Fruit fly (Drosophila melanogaster) whole organism, embryonic: ENCODE measurements around the gene mRpS35.

Source experiments
- Asciz ChIP-seq: fragments of 200-800 bp; sonication (Bioruptor generic); optimal IDR thresholded peaks from 2 replicates; lab custom pipeline; 2017; ENCODE audit warnings: missing biosample characterization, mild to moderate bottlenecking, missing genetic modification characterization, missing genetic modification reagents
- Awh ChIP-seq: fragments of 200-800 bp; sonication (Bioruptor generic); IDR thresholded peaks from 2 replicates; pipeline ENCODE4, ENCODE4 v1.3.6; 2022; ENCODE audit warnings: missing biosample characterization, missing genetic modification characterization
- CG10267 ChIP-seq: fragments of 200-800 bp; sonication (Bioruptor generic); optimal IDR thresholded peaks from 2 replicates; lab custom pipeline; 2018; ENCODE audit warnings: missing biosample characterization, mild to moderate bottlenecking, missing genetic modification characterization, moderate library complexity
- CG10654 ChIP-seq: fragments of 200-800 bp; sonication (Bioruptor generic); optimal IDR thresholded peaks from 2 replicates; lab custom pipeline; 2016; ENCODE audit warnings: missing biosample characterization, missing genetic modification characterization
- CG11085 ChIP-seq: fragments of 200-800 bp; sonication (Bioruptor generic); IDR thresholded peaks from 2 replicates; pipeline ENCODE4 v1.3.6; 2022; ENCODE audit warnings: missing biosample characterization, missing genetic modification characterization
- CG11093 ChIP-seq: fragments of 200-800 bp; sonication (Bioruptor generic); IDR thresholded peaks from 3 replicates; pipeline ENCODE4 v1.3.6; 2022; ENCODE audit warnings: missing biosample characterization, missing genetic modification characterization
- CG11247 ChIP-seq: fragments of 200-800 bp; sonication (Bioruptor generic); IDR thresholded peaks from 2 replicates; pipeline ENCODE4 v1.3.6; 2022; ENCODE audit warnings: missing biosample characterization, missing genetic modification characterization
- CG12391 ChIP-seq: fragments of 200-800 bp; sonication (Bioruptor generic); optimal IDR thresholded peaks from 3 replicates; lab custom pipeline; 2018; ENCODE audit warnings: missing biosample characterization, mild to moderate bottlenecking, missing genetic modification characterization, moderate library complexity
- CG13894 ChIP-seq: fragments of 200-800 bp; sonication (Bioruptor generic); optimal IDR thresholded peaks from 3 replicates; lab custom pipeline; 2018; ENCODE audit warnings: missing biosample characterization, mild to moderate bottlenecking, missing genetic modification characterization, moderate library complexity
- CG1529 ChIP-seq: fragments of 200-800 bp; sonication (Bioruptor generic); optimal IDR thresholded peaks from 3 replicates; lab custom pipeline; 2018; ENCODE audit warnings: missing biosample characterization, missing genetic modification characterization
- CG18619 ChIP-seq: fragments of 200-800 bp; sonication (Bioruptor generic); optimal IDR thresholded peaks from 3 replicates; lab custom pipeline; 2017; ENCODE audit warnings: missing biosample characterization, mild to moderate bottlenecking, missing genetic modification characterization
- CG2202 ChIP-seq: fragments of 200-800 bp; sonication (Bioruptor generic); optimal IDR thresholded peaks from 2 replicates; lab custom pipeline; 2018; ENCODE audit warnings: missing biosample characterization, mild to moderate bottlenecking, missing genetic modification characterization
- CG31441 ChIP-seq: fragments of 200-800 bp; sonication (Bioruptor generic); IDR thresholded peaks from 2 replicates; pipeline ENCODE4 v1.3.6; 2022; ENCODE audit warnings: missing biosample characterization, missing genetic modification characterization
- CG32532 ChIP-seq: fragments of 200-800 bp; sonication (Bioruptor generic); IDR thresholded peaks from 2 replicates; pipeline ENCODE4 v1.3.6; 2022; ENCODE audit warnings: missing biosample characterization, missing genetic modification characterization
- CG3281 ChIP-seq: fragments of 200-800 bp; sonication (Bioruptor generic); optimal IDR thresholded peaks from 3 replicates; lab custom pipeline; 2017; ENCODE audit warnings: missing biosample characterization, mild to moderate bottlenecking, missing genetic modification characterization
- CG3726 ChIP-seq: fragments of 200-800 bp; sonication (Bioruptor generic); IDR thresholded peaks from 3 replicates; pipeline ENCODE4, ENCODE4 v1.3.6; 2022; ENCODE audit warnings: missing biosample characterization, missing genetic modification characterization
- CG6272 ChIP-seq: fragments of 200-800 bp; sonication (Bioruptor generic); IDR thresholded peaks from 2 replicates; pipeline ENCODE4 v1.3.6; 2022; ENCODE audit warnings: missing biosample characterization, missing genetic modification characterization
- CG6689 ChIP-seq: fragments of 200-800 bp; sonication (Bioruptor generic); IDR thresholded peaks from 2 replicates; pipeline ENCODE4 v1.3.6; 2022; ENCODE audit warnings: missing biosample characterization, missing genetic modification characterization
- CG8478 ChIP-seq: fragments of >200 bp; optimal IDR thresholded peaks from 2 replicates; lab custom pipeline; 2018
- CoRest ChIP-seq: fragments of 200-800 bp; sonication (Bioruptor generic); optimal IDR thresholded peaks from 3 replicates; lab custom pipeline; 2018; ENCODE audit warnings: missing biosample characterization, mild to moderate bottlenecking, missing genetic modification characterization, moderate library complexity
- CrebB ChIP-seq: fragments of 200-800 bp; sonication (Bioruptor generic); optimal IDR thresholded peaks from 3 replicates; lab custom pipeline; 2018; ENCODE audit warnings: missing biosample characterization, mild to moderate bottlenecking, missing genetic modification characterization
- Deaf1 ChIP-seq: fragments of 200-800 bp; optimal IDR thresholded peaks from 3 replicates; lab custom pipeline; 2019; ENCODE audit warnings: missing biosample characterization, mild to moderate bottlenecking, missing genetic modification characterization, moderate library complexity
- HLH4C ChIP-seq: fragments of 200-800 bp; sonication (Bioruptor generic); IDR thresholded peaks from 3 replicates; pipeline ENCODE4 v1.3.6; 2022; ENCODE audit warnings: missing biosample characterization, missing genetic modification characterization; ENCODE audit not compliant: partially characterized antibody
- Hey ChIP-seq: fragments of 200-800 bp; sonication (Bioruptor generic); optimal IDR thresholded peaks from 3 replicates; lab custom pipeline; 2018; ENCODE audit warnings: missing biosample characterization, mild to moderate bottlenecking, missing genetic modification characterization
- Hsf ChIP-seq: fragments of 200-800 bp; sonication (Bioruptor generic); optimal IDR thresholded peaks from 3 replicates; lab custom pipeline; 2016; ENCODE audit warnings: missing biosample characterization, missing genetic modification characterization
- ash1 ChIP-seq: fragments of 200-800 bp; sonication (Bioruptor generic); optimal IDR thresholded peaks from 2 replicates; lab custom pipeline; 2018; ENCODE audit warnings: missing biosample characterization, mild to moderate bottlenecking, missing genetic modification characterization
- cas ChIP-seq: fragments of 200-800 bp; sonication (Bioruptor generic); IDR thresholded peaks from 2 replicates; pipeline ENCODE4 v1.3.6; 2022; ENCODE audit warnings: missing biosample characterization, missing genetic modification characterization
- crp ChIP-seq, 2 experiments: fragments of 200-800 bp; sonication (Bioruptor generic); optimal IDR thresholded peaks; 2 replicates in 1 of 2; 3 replicates in 1 of 2; lab custom pipeline; 2017; ENCODE audit warnings: missing biosample characterization in 2 of 2, missing genetic modification characterization in 2 of 2, mild to moderate bottlenecking in 1 of 2, moderate library complexity in 1 of 2
- cwo ChIP-seq: fragments of 200-800 bp; sonication (Bioruptor generic); optimal IDR thresholded peaks from 3 replicates; lab custom pipeline; 2017; ENCODE audit warnings: missing biosample characterization, missing genetic modification characterization, mild to moderate bottlenecking, moderate library complexity, missing genetic modification reagents
- dmrt11E ChIP-seq: fragments of 200-800 bp; sonication (Bioruptor generic); optimal IDR thresholded peaks from 3 replicates; lab custom pipeline; 2018; ENCODE audit warnings: missing biosample characterization, mild to moderate bottlenecking, missing genetic modification characterization, moderate library complexity
- gcm2 ChIP-seq: fragments of 200-800 bp; sonication (Bioruptor generic); optimal IDR thresholded peaks from 2 replicates; lab custom pipeline; 2016; ENCODE audit warnings: missing biosample characterization, missing genetic modification characterization
- gsb-n ChIP-seq: fragments of 200-800 bp; sonication (Bioruptor generic); optimal IDR thresholded peaks from 3 replicates; lab custom pipeline; 2018; ENCODE audit warnings: missing biosample characterization, mild to moderate bottlenecking, missing genetic modification characterization
- ind ChIP-seq: fragments of 200-800 bp; sonication (Bioruptor generic); optimal IDR thresholded peaks from 3 replicates; lab custom pipeline; 2016; ENCODE audit warnings: missing biosample characterization, missing genetic modification characterization
- insv ChIP-seq, 2 experiments: fragments of 200-800 bp; sonication (Bioruptor generic); optimal IDR thresholded peaks; 3 replicates each; lab custom pipeline; 2016 to 2018; ENCODE audit warnings: missing biosample characterization in 2 of 2, missing genetic modification characterization in 2 of 2
- jigr1 ChIP-seq: fragments of 200-800 bp; sonication (Bioruptor generic); IDR thresholded peaks from 3 replicates; pipeline ENCODE4 v1.3.6; 2022; ENCODE audit warnings: missing biosample characterization, missing genetic modification characterization
- jumu ChIP-seq: fragments of 200-800 bp; sonication (Bioruptor generic); optimal IDR thresholded peaks from 3 replicates; lab custom pipeline; 2016; ENCODE audit warnings: missing biosample characterization, missing genetic modification characterization
- kay ChIP-seq: fragments of 200-800 bp; sonication (Bioruptor generic); optimal IDR thresholded peaks from 2 replicates; lab custom pipeline; 2016; ENCODE audit warnings: missing biosample characterization, missing genetic modification characterization
- lilli ChIP-seq: fragments of 200-800 bp; sonication (Bioruptor generic); optimal IDR thresholded peaks from 3 replicates; lab custom pipeline; 2016; ENCODE audit warnings: missing biosample characterization, missing genetic modification characterization
- mld ChIP-seq: fragments of 200-800 bp; sonication (Bioruptor generic); IDR thresholded peaks from 3 replicates; pipeline ENCODE4 v1.3.6; 2022; ENCODE audit warnings: missing biosample characterization, missing genetic modification characterization; ENCODE audit not compliant: partially characterized antibody
- pnt ChIP-seq: fragments of 200-800 bp; sonication (Bioruptor generic); optimal IDR thresholded peaks from 3 replicates; lab custom pipeline; 2016; ENCODE audit warnings: missing biosample characterization, missing genetic modification characterization
- run ChIP-seq: fragments of 200-800 bp; sonication (Bioruptor generic); optimal IDR thresholded peaks from 3 replicates; lab custom pipeline; 2018; ENCODE audit warnings: missing biosample characterization, mild to moderate bottlenecking, missing genetic modification characterization
- slp2 ChIP-seq: fragments of 200-800 bp; sonication (Bioruptor generic); optimal IDR thresholded peaks from 2 replicates; lab custom pipeline; 2016; ENCODE audit warnings: missing biosample characterization, missing genetic modification characterization
- sr ChIP-seq: fragments of 200-800 bp; sonication (Bioruptor generic); IDR thresholded peaks from 3 replicates; pipeline ENCODE4 v1.3.6; 2022; ENCODE audit warnings: missing biosample characterization, missing genetic modification characterization
- tio ChIP-seq: fragments of 200-800 bp; sonication (Bioruptor generic); optimal IDR thresholded peaks from 2 replicates; lab custom pipeline; 2017; ENCODE audit warnings: missing biosample characterization, missing genetic modification characterization, inconsistent platforms
- trem ChIP-seq: fragments of 200-800 bp; optimal IDR thresholded peaks from 3 replicates; lab custom pipeline; 2019; ENCODE audit warnings: missing biosample characterization, mild to moderate bottlenecking, missing genetic modification characterization, moderate library complexity
- unc-4 ChIP-seq: fragments of 200-800 bp; sonication (Bioruptor generic); IDR thresholded peaks from 2 replicates; pipeline ENCODE4 v1.3.6; 2022; ENCODE audit warnings: missing biosample characterization, missing genetic modification characterization; ENCODE audit not compliant: partially characterized antibody
- unpg ChIP-seq: fragments of 200-800 bp; sonication (Bioruptor generic); optimal IDR thresholded peaks from 3 replicates; lab custom pipeline; 2018; ENCODE audit warnings: missing biosample characterization, mild to moderate bottlenecking, missing genetic modification characterization, moderate library complexity
- vfl ChIP-seq: fragments of 200-800 bp; sonication (Bioruptor generic); optimal IDR thresholded peaks from 2 replicates; lab custom pipeline; 2016; ENCODE audit warnings: missing biosample characterization, missing genetic modification characterization
- wdn ChIP-seq: fragments of 200-800 bp; sonication (Bioruptor generic); IDR thresholded peaks from 2 replicates; pipeline ENCODE4 v1.3.6; 2022; ENCODE audit warnings: missing biosample characterization, missing genetic modification characterization
- yki ChIP-seq: fragments of >200 bp; optimal IDR thresholded peaks from 3 replicates; lab custom pipeline; 2018

The mRpS35 gene

DNA sequence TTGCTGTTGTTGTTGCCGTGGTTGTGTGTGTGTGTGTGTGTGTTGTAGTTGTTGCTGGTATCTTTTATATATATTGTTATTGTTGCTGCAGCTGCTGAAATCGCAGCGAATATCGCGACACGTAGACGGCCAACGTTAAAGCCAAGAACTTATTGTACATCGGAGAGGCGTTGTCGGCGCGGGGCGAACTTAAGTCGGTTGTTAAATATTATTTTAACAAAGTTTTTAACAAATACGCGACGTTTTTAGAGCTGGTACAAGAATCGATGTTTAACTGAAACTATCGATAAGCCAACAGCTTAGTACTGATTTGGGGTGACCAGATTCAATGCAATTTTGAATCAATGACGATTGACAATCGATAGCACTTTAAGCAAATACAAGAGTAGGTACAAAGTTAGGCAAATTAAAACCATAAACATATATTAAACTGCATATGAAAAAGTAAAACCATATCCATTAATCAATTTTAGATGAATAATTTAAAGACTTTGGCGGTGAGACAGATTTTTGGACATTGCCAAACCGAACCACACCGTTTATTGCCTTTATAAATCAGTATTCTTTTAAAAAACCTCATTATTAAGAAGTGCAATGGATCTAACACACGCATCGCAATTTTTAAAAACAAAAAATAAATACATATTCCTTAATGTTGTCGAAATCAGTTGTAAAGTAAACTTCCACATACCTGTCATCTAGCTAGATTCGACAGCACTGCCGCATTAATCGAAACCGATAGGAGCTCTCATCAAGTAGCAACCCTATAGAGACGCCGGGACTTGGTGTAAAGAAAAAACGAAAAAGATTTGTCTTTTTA lies 14.2 kb upstream of the mRpS35 start, which contains the start of the genes Mrtf and Non2 (continued):
- peak; percentile 38 for TF ChIP-seq slp2 (GFP tag; lab: Kevin White, UChicago)
- peak; percentile 54 for TF ChIP-seq CG31441 (GFP tag; lab: Robert Waterston, UW)
- no peak for TF ChIP-seq tio
- peak; percentile 3 for TF ChIP-seq CG1529
- peak; percentile 47 for TF ChIP-seq CG10654
- no peak for TF ChIP-seq CrebB
- no peak for TF ChIP-seq CG8478 (lab: Kevin White, UChicago)
- no peak for TF ChIP-seq gsb-n (tag; lab: Kevin White, UChicago)
- TF ChIP-seq ind: peak; percentile 68
- peak; percentile 30; the same call in 1 of the 2 replicates for TF ChIP-seq CG6689
- TF ChIP-seq jigr1 (GFP tag; lab: Robert Waterston, UW): no peak
- TF ChIP-seq lilli: peak; percentile 80
- no peak for TF ChIP-seq Hey (tag; lab: Kevin White, UChicago)
- peak; percentile 55 for TF ChIP-seq CG10267 (tag; lab: Kevin White, UChicago)
- peak; percentile 14 for TF ChIP-seq CG13894 (tag; lab: Kevin White, UChicago)
- TF ChIP-seq pnt (GFP tag; lab: Kevin White, UChicago): peak; percentile 55
- peak; percentile 83 for TF ChIP-seq mld (GFP tag; lab: Robert Waterston, UW)
- peak; percentile 18 for TF ChIP-seq gcm2 (GFP tag; lab: Kevin White, UChicago)
- TF ChIP-seq cwo (GFP tag; lab: Kevin White, UChicago): peak; percentile 16
- TF ChIP-seq Hsf (GFP tag; lab: Kevin White, UChicago): peak; percentile 70
- no peak for TF ChIP-seq cas (GFP tag; lab: Robert Waterston, UW)
- TF ChIP-seq dmrt11E (tag; lab: Kevin White, UChicago): peak; percentile 59
- peak; percentile 71 for TF ChIP-seq CG18619 (GFP tag; lab: Kevin White, UChicago)
- TF ChIP-seq Awh (GFP tag; lab: Robert Waterston, UW): no peak
- TF ChIP-seq CG6272 (GFP tag; lab: Robert Waterston, UW): peak; percentile 10; the same call in 1 of the 2 replicates
- TF ChIP-seq kay: peak; percentile 24
- no peak for TF ChIP-seq CG11085 (GFP tag; lab: Robert Waterston, UW)
- no peak for TF ChIP-seq run (tag; lab: Kevin White, UChicago)
- peak; percentile 88 for TF ChIP-seq HLH4C (GFP tag; lab: Robert Waterston, UW)
- TF ChIP-seq CG12391 (tag; lab: Kevin White, UChicago): peak; percentile 72
- peak; percentile 61; the same call in 1 of the 2 replicates for TF ChIP-seq CG32532
- peak in 1 of 2 experiments; percentile 29 for TF ChIP-seq crp (GFP tag; optimal IDR thresholded peaks at IDR 0.05; lab: Kevin White, UChicago)
- no peak for TF ChIP-seq yki (lab: Kevin White, UChicago)
- peak; percentile 25 for TF ChIP-seq unpg (GFP tag; lab: Kevin White, UChicago)
- TF ChIP-seq CG2202 (tag; lab: Kevin White, UChicago): no peak
- TF ChIP-seq CG11247 (GFP tag; lab: Robert Waterston, UW): peak; percentile 34; the same call in 1 of the 2 replicates
- TF ChIP-seq jumu: peak; percentile 59
- no peak for TF ChIP-seq CG3726 (GFP tag; lab: Robert Waterston, UW)
- TF ChIP-seq Asciz (GFP tag; lab: Kevin White, UChicago): peak; percentile 7
- TF ChIP-seq trem (tag; lab: Kevin White, UChicago): peak; percentile 44
- no peak for TF ChIP-seq sr
- peak; percentile 63 for TF ChIP-seq vfl (GFP tag; lab: Kevin White, UChicago)
- TF ChIP-seq wdn (GFP tag; lab: Robert Waterston, UW): peak; percentile 62; the same call in 1 of the 2 replicates
- peak; percentile 21 for TF ChIP-seq Deaf1 (tag; lab: Kevin White, UChicago)
- no peak for TF ChIP-seq insv (GFP tag; optimal IDR thresholded peaks at IDR 0.05; lab: Kevin White, UChicago)
- TF ChIP-seq unc-4: peak; percentile 72
- TF ChIP-seq CG11093 (GFP tag; lab: Robert Waterston, UW): no peak
- TF ChIP-seq ash1: no peak
- TF ChIP-seq CG3281 (GFP tag; lab: Kevin White, UChicago): peak; percentile 49
- TF ChIP-seq CoRest (tag; lab: Kevin White, UChicago): peak; percentile 76
